Fruit fly (Drosophila melanogaster) whole organism, wandering third instar larva: ENCODE results near the gene CG5446.

Experiments used
- CG32264 ChIP-seq: fragments of 200-800 bp; sonication (Bioruptor generic); optimal IDR thresholded peaks from 2 replicates; lab custom pipeline; 2016; ENCODE audit warnings: missing biosample characterization, missing genetic modification characterization
- CG9705 ChIP-seq: fragments of 200-800 bp; sonication (Bioruptor generic); optimal IDR thresholded peaks from 2 replicates; lab custom pipeline; 2018; ENCODE audit warnings: missing biosample characterization, mild to moderate bottlenecking, missing genetic modification characterization
- CrebA ChIP-seq: fragments of 200-800 bp; sonication (Bioruptor generic); optimal IDR thresholded peaks from 2 replicates; lab custom pipeline; 2016; ENCODE audit warnings: missing biosample characterization, mild to moderate bottlenecking, missing genetic modification characterization, borderline replicate concordance
- Dif ChIP-seq: fragments of 200-275, 200-300 bp; sonication (Bioruptor generic); optimal IDR thresholded peaks from 2 replicates; lab custom pipeline; 2018; ENCODE audit warnings: missing biosample characterization, missing genetic modification characterization; ENCODE audit not compliant: partially characterized antibody
- HLH106 ChIP-seq: fragments of 200-800 bp; optimal IDR thresholded peaks from 3 replicates; lab custom pipeline; 2019; ENCODE audit warnings: missing biosample characterization, mild to moderate bottlenecking, missing genetic modification characterization, moderate library complexity
- Hr78 ChIP-seq: fragments of >200 bp; optimal IDR thresholded peaks from 2 replicates; lab custom pipeline; 2017; ENCODE audit warnings: missing biosample characterization, missing genetic modification characterization
- Hr83 ChIP-seq: fragments of 200-300 bp; sonication (Bioruptor generic); optimal IDR thresholded peaks from 2 replicates; lab custom pipeline; 2016; ENCODE audit warnings: missing biosample characterization, mild to moderate bottlenecking, missing genetic modification characterization, moderate library complexity; ENCODE audit not compliant: poor library complexity, severe bottlenecking
- Jra ChIP-seq: sonication (Bioruptor generic); optimal IDR thresholded peaks from 2 replicates; lab custom pipeline; 2016; ENCODE audit warnings: missing biosample characterization, missing genetic modification characterization
- Mio ChIP-seq: sonication (Bioruptor generic); optimal IDR thresholded peaks from 2 replicates; lab custom pipeline; 2016; ENCODE audit warnings: missing biosample characterization, missing genetic modification characterization
- Myc ChIP-seq: fragments of >200 bp; optimal IDR thresholded peaks from 2 replicates; lab custom pipeline; 2017
- N ChIP-seq: fragments of >200 bp; optimal IDR thresholded peaks from 2 replicates; lab custom pipeline; 2018; ENCODE audit warnings: missing biosample characterization, missing external identifiers, missing genetic modification characterization
- OdsH ChIP-seq: fragments of 200-800 bp; sonication (Bioruptor generic); optimal IDR thresholded peaks from 2 replicates; lab custom pipeline; 2016; ENCODE audit warnings: missing biosample characterization, mild to moderate bottlenecking, missing genetic modification characterization
- Rel ChIP-seq, 2 experiments: fragments of 200-800 bp; sonication (Bioruptor generic) in 1 of 2; optimal IDR thresholded peaks; 2 replicates in 1 of 2; 3 replicates in 1 of 2; lab custom pipeline; 2016 to 2019; ENCODE audit warnings: mild to moderate bottlenecking in 2 of 2, missing biosample characterization in 2 of 2, missing genetic modification characterization in 2 of 2, moderate library complexity in 1 of 2
- Sp1 ChIP-seq: fragments of 200-800 bp; sonication (Bioruptor generic); optimal IDR thresholded peaks from 3 replicates; lab custom pipeline; 2019; ENCODE audit warnings: missing biosample characterization, mild to moderate bottlenecking, missing genetic modification characterization, moderate library complexity
- dl ChIP-seq, 2 experiments: fragments of 175-275, 200-275 bp in 1 of 2; fragments of 200-275 bp in 1 of 2; sonication (Bioruptor generic); optimal IDR thresholded peaks; lab custom pipeline; 2018; ENCODE audit warnings: mild to moderate bottlenecking in 2 of 2, missing biosample characterization in 2 of 2, missing genetic modification characterization in 2 of 2, moderate library complexity in 2 of 2; ENCODE audit not compliant: partially characterized antibody in 2 of 2, insufficient read depth in 1 of 2
- dmrt93B ChIP-seq: fragments of 200-800 bp; sonication (Bioruptor generic); optimal IDR thresholded peaks from 2 replicates; lab custom pipeline; 2018; ENCODE audit warnings: missing biosample characterization, mild to moderate bottlenecking, missing genetic modification characterization
- foxo ChIP-seq, 2 experiments: fragments of 200-800 bp; sonication (Bioruptor generic); optimal IDR thresholded peaks; 2 replicates in 1 of 2; 3 replicates in 1 of 2; lab custom pipeline; 2016 to 2017; ENCODE audit warnings: missing biosample characterization in 2 of 2, missing genetic modification characterization in 2 of 2
- h ChIP-seq: fragments of 200-800 bp; sonication (Bioruptor generic); optimal IDR thresholded peaks from 3 replicates; lab custom pipeline; 2016; ENCODE audit warnings: missing biosample characterization, mild to moderate bottlenecking, missing genetic modification characterization
- lola ChIP-seq: fragments of >200 bp; optimal IDR thresholded peaks from 2 replicates; lab custom pipeline; 2017; ENCODE audit warnings: missing biosample characterization, missing genetic modification characterization
- psq ChIP-seq: fragments of 200-800 bp; sonication (Bioruptor generic); optimal IDR thresholded peaks from 3 replicates; lab custom pipeline; 2017; ENCODE audit warnings: missing biosample characterization, mild to moderate bottlenecking, missing genetic modification characterization, moderate library complexity
- rgr ChIP-seq: fragments of 200-800 bp; sonication (Bioruptor generic); optimal IDR thresholded peaks from 3 replicates; lab custom pipeline; 2016; ENCODE audit warnings: missing biosample characterization, mild to moderate bottlenecking, missing genetic modification characterization
- sv ChIP-seq: fragments of 200-800 bp; sonication (Bioruptor generic); optimal IDR thresholded peaks from 3 replicates; lab custom pipeline; 2016; ENCODE audit warnings: missing biosample characterization, missing genetic modification characterization
- tai ChIP-seq: sonication (Bioruptor generic); optimal IDR thresholded peaks from 2 replicates; lab custom pipeline; 2016; ENCODE audit warnings: missing biosample characterization, missing genetic modification characterization
- woc ChIP-seq: sonication (Bioruptor generic); optimal IDR thresholded peaks from 2 replicates; lab custom pipeline; 2016; ENCODE audit warnings: missing biosample characterization, mild to moderate bottlenecking, missing genetic modification characterization

CG5446 gene

dm6 chr2L:12410679-12411078, 16.8 kb downstream of the CG5446 start:
- TF ChIP-seq N (GFP tag; lab: Kevin White, UChicago) (no peak), lola (GFP tag; lab: Kevin White, UChicago) (no peak), Myc (no peak), psq (GFP tag; lab: Kevin White, UChicago) (no peak), woc (GFP tag; lab: Kevin White, UChicago) (no peak)

DNA sequence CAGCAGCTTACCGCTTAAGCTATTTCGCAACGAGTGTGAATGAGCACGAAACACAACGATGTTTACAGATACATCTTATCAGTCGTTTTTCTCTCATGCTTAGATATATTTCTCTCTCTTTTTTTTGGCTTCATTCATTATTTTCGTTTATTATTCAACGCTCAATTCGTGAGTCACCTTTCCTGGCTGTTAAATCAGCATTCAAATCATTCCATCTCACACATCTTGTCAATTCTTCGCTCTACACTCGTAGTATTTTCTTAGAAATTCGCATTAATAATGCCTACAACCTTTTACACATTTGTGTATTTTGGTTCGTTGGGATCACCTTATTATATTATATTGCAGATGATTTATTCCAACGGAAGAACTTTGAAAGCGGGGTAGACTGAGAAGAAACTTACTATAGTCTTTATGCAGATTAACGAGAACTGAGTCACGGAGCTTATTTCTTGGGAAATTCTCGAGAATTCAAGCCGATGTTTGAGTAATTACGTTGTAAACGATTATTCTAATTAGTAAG, 22.9 kb downstream of the CG5446 start:
- no peak for TF ChIP-seq dmrt93B (GFP tag; lab: Kevin White, UChicago)
- TF ChIP-seq CG32264 (GFP tag; lab: Kevin White, UChicago), result no peak
- TF ChIP-seq Jra (GFP tag; lab: Kevin White, UChicago), result no peak
- TF ChIP-seq Hr83, result no peak
- no peak for TF ChIP-seq Sp1 (GFP tag; lab: Kevin White, UChicago)
- TF ChIP-seq tai (GFP tag; lab: Kevin White, UChicago), result no peak
- no peak for TF ChIP-seq Rel (GFP tag; optimal IDR thresholded peaks at IDR 0.05; lab: Kevin White, UChicago)
- TF ChIP-seq Rel (tag; optimal IDR thresholded peaks at IDR 0.05; lab: Kevin White, UChicago), result no peak
- no peak for TF ChIP-seq sv (GFP tag; lab: Kevin White, UChicago)

- no peak for TF ChIP-seq dmrt93B (GFP tag; lab: Kevin White, UChicago)
- no peak for TF ChIP-seq Hr78 (GFP tag; lab: Kevin White, UChicago)
- TF ChIP-seq lola (GFP tag; lab: Kevin White, UChicago), result no peak
- no peak for TF ChIP-seq dl (GFP tag; optimal IDR thresholded peaks at IDR 0.05; lab: Kevin White, UChicago; ENCODE audit: insufficient read depth in 1 of 2, partially characterized antibody in 2 of 2)
- TF ChIP-seq Jra (GFP tag; lab: Kevin White, UChicago), result no peak
- TF ChIP-seq psq (GFP tag; lab: Kevin White, UChicago), result no peak
- TF ChIP-seq CG32264 (GFP tag; lab: Kevin White, UChicago), result no peak
- no peak for TF ChIP-seq CrebA
- no peak for TF ChIP-seq Rel (GFP tag; optimal IDR thresholded peaks at IDR 0.05; lab: Kevin White, UChicago)
- TF ChIP-seq Rel (tag; optimal IDR thresholded peaks at IDR 0.05; lab: Kevin White, UChicago), result no peak
- no peak for TF ChIP-seq rgr
- TF ChIP-seq Sp1 (GFP tag; lab: Kevin White, UChicago), result no peak
- TF ChIP-seq HLH106 (tag; lab: Kevin White, UChicago), result no peak
- TF ChIP-seq OdsH (GFP tag; lab: Kevin White, UChicago), result no peak
- TF ChIP-seq Mio (GFP tag; lab: Kevin White, UChicago), result no peak
- TF ChIP-seq, all 38 proteins: peak for 0
These were observed 29.5 kb downstream of the CG5446 start, which contains the start of gene Pkd2 for dm6 chr2L:12397974-12398373. TSS of gene Pkd2 (plus strand) at chr2L:12398274.

DNA sequence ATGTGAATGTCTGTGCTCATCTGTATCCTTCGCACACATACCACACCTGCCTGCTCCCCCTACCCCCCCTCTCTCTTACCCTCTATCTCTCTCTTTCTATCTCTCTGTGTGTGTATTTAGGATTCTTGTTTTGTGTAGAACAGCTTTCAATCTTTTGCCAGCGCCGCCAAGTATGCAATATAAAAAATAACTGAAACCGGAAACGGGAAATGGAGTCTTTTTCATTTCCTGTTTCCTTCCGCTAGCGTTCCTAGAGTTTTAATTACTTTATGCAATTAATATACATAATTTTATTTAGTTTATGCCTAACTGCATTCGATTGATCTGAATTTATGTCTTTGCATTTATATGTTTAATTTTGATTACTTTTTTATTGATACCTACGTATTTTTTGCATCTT, 35.1 kb downstream of the CG5446 start:
- no peak for TF ChIP-seq CG9705 (GFP tag; lab: Kevin White, UChicago)
- no peak for TF ChIP-seq Hr78 (GFP tag; lab: Kevin White, UChicago)
- TF ChIP-seq foxo (GFP tag; optimal IDR thresholded peaks at IDR 0.05; lab: Kevin White, UChicago), result no peak
- no peak for TF ChIP-seq rgr
- no peak for TF ChIP-seq h (GFP tag; lab: Kevin White, UChicago)
- TF ChIP-seq CrebA, result no peak
- no peak for TF ChIP-seq Myc
- no peak for TF ChIP-seq tai (GFP tag; lab: Kevin White, UChicago)
- no peak for TF ChIP-seq Rel (GFP tag; optimal IDR thresholded peaks at IDR 0.05; lab: Kevin White, UChicago)
- no peak for TF ChIP-seq Rel (tag; optimal IDR thresholded peaks at IDR 0.05; lab: Kevin White, UChicago)
- no peak for TF ChIP-seq Dif
